Worm (Caenorhabditis elegans): ENCODE results near the gene math-25.

DNA sequence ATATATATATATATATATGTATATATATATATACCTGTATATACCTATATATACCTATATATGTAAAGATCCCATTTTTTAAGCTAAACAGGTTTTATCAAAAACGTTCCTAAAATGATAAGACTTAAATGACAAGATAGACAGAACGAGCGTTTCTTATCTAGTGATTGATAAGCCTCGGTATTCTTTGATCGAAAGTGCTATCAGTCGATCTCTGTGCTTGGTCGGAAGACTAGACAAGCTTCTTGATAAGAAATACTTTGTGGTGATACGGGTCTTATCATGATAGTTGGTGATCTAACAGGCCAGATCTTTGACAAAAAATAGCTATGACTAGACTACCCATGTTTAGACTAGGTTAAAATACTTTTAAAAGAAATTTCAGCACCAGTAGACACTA is 44.1 kb upstream of the math-25 start:
- TF ChIP-seq flt-1 (GFP tag; IDR thresholded peaks at IDR 0.05) (no peak), ama-1 (optimal IDR thresholded peaks at IDR 0.05) (no peak), ceh-13 (GFP tag; optimal IDR thresholded peaks at IDR 0.05) (no peak), tbx-37 (GFP tag; conservative IDR thresholded peaks at IDR 0.05) (no peak), aly-1 (tag; optimal IDR thresholded peaks at IDR 0.05) (no peak), B0310.2 (tag; optimal IDR thresholded peaks at IDR 0.05) (no peak), pes-1 (GFP tag; IDR thresholded peaks at IDR 0.05) (no peak)
